Fruit fly (Drosophila melanogaster) whole organism, embryonic: Measurements from ENCODE around the gene Orc2.

ENCODE experiments used
- Bgb ChIP-seq: fragments of 200-800 bp; sonication (Bioruptor generic); IDR thresholded peaks from 2 replicates; pipeline ENCODE4 v1.3.6; 2022; ENCODE audit warnings: missing biosample characterization, missing genetic modification characterization; ENCODE audit not compliant: partially characterized antibody
- CG10565 ChIP-seq: fragments of 200-800 bp; sonication (Bioruptor generic); optimal IDR thresholded peaks from 3 replicates; lab custom pipeline; 2016; ENCODE audit warnings: missing biosample characterization, mild to moderate bottlenecking, missing genetic modification characterization
- CG11085 ChIP-seq: fragments of 200-800 bp; sonication (Bioruptor generic); IDR thresholded peaks from 2 replicates; pipeline ENCODE4 v1.3.6; 2022; ENCODE audit warnings: missing biosample characterization, missing genetic modification characterization
- CG11696 ChIP-seq: fragments of 200-800 bp; sonication (Bioruptor generic); IDR thresholded peaks from 2 replicates; pipeline ENCODE4 v1.3.6; 2022; ENCODE audit warnings: missing biosample characterization, missing genetic modification characterization
- CG12299 ChIP-seq: fragments of 200-800 bp; sonication (Bioruptor generic); optimal IDR thresholded peaks from 2 replicates; lab custom pipeline; 2018; ENCODE audit warnings: missing biosample characterization, mild to moderate bottlenecking, missing genetic modification characterization
- CG1233 ChIP-seq: fragments of 200-800 bp; sonication (Bioruptor generic); optimal IDR thresholded peaks from 4 replicates; lab custom pipeline; 2018; ENCODE audit warnings: missing biosample characterization, mild to moderate bottlenecking, missing genetic modification characterization
- CG13424 ChIP-seq: fragments of 200-800 bp; sonication (Bioruptor generic); optimal IDR thresholded peaks from 2 replicates; lab custom pipeline; 2019; ENCODE audit warnings: missing biosample characterization, mild to moderate bottlenecking, missing genetic modification characterization, moderate library complexity
- CG14441 ChIP-seq: fragments of 200-800 bp; sonication (Bioruptor generic); IDR thresholded peaks from 2 replicates; pipeline ENCODE4 v1.3.6; 2022; ENCODE audit warnings: missing biosample characterization, missing genetic modification characterization
- CG15269 ChIP-seq: fragments of 200-800 bp; sonication (Bioruptor generic); optimal IDR thresholded peaks from 2 replicates; lab custom pipeline; 2018; ENCODE audit warnings: missing biosample characterization, mild to moderate bottlenecking, missing genetic modification characterization, moderate library complexity
- CG1529 ChIP-seq: fragments of 200-800 bp; sonication (Bioruptor generic); optimal IDR thresholded peaks from 3 replicates; lab custom pipeline; 2018; ENCODE audit warnings: missing biosample characterization, missing genetic modification characterization
- CG16779 ChIP-seq: fragments of 200-800 bp; sonication (Bioruptor generic); IDR thresholded peaks from 2 replicates; pipeline ENCODE4 v1.3.6; 2022; ENCODE audit warnings: missing biosample characterization, missing genetic modification characterization
- CG2712 ChIP-seq: fragments of 200-800 bp; optimal IDR thresholded peaks from 3 replicates; lab custom pipeline; 2019; ENCODE audit warnings: missing biosample characterization, mild to moderate bottlenecking, missing genetic modification characterization, moderate library complexity
- CG2875 ChIP-seq: fragments of 200-800 bp; sonication (Bioruptor generic); optimal IDR thresholded peaks from 2 replicates; lab custom pipeline; 2017; ENCODE audit warnings: missing biosample characterization, mild to moderate bottlenecking, missing genetic modification characterization, missing genetic modification reagents
- CG4424 ChIP-seq: fragments of 200-800 bp; sonication (Bioruptor generic); optimal IDR thresholded peaks from 3 replicates; lab custom pipeline; 2016; ENCODE audit warnings: missing biosample characterization, missing genetic modification characterization
- CG6175 ChIP-seq: fragments of 200-800 bp; sonication (Bioruptor generic); IDR thresholded peaks from 3 replicates; pipeline ENCODE4 v1.3.6; 2022; ENCODE audit warnings: missing biosample characterization, missing genetic modification characterization
- CG7271 ChIP-seq: fragments of 200-800 bp; sonication (Bioruptor generic); optimal IDR thresholded peaks from 2 replicates; lab custom pipeline; 2018; ENCODE audit warnings: missing biosample characterization, mild to moderate bottlenecking, missing genetic modification characterization, moderate library complexity
- CG7372 ChIP-seq: fragments of 200-800 bp; sonication (Bioruptor generic); IDR thresholded peaks from 2 replicates; pipeline ENCODE4 v1.3.6; 2022; ENCODE audit warnings: missing biosample characterization, missing genetic modification characterization
- CG7786 ChIP-seq: fragments of 200-800 bp; sonication (Bioruptor generic); optimal IDR thresholded peaks from 2 replicates; lab custom pipeline; 2016; ENCODE audit warnings: missing biosample characterization, missing genetic modification characterization
- CG7963 ChIP-seq: fragments of 200-800 bp; sonication (Bioruptor generic); IDR thresholded peaks from 3 replicates; pipeline ENCODE4 v1.3.6; 2022; ENCODE audit warnings: missing biosample characterization, missing genetic modification characterization; ENCODE audit not compliant: partially characterized antibody
- CG8281 ChIP-seq: fragments of 200-800 bp; sonication (Bioruptor generic); optimal IDR thresholded peaks from 2 replicates; lab custom pipeline; 2018; ENCODE audit warnings: missing biosample characterization, mild to moderate bottlenecking, missing genetic modification characterization, moderate library complexity
- CrebB ChIP-seq: fragments of 200-800 bp; sonication (Bioruptor generic); optimal IDR thresholded peaks from 3 replicates; lab custom pipeline; 2018; ENCODE audit warnings: missing biosample characterization, mild to moderate bottlenecking, missing genetic modification characterization
- Deaf1 ChIP-seq: fragments of 200-800 bp; optimal IDR thresholded peaks from 3 replicates; lab custom pipeline; 2019; ENCODE audit warnings: missing biosample characterization, mild to moderate bottlenecking, missing genetic modification characterization, moderate library complexity
- Fer1 ChIP-seq: fragments of 200-800 bp; sonication (Bioruptor generic); optimal IDR thresholded peaks from 2 replicates; lab custom pipeline; 2017; ENCODE audit warnings: missing biosample characterization, mild to moderate bottlenecking, missing genetic modification characterization
- GATAe ChIP-seq: fragments of 200-800 bp; sonication (Bioruptor generic); conservative IDR thresholded peaks from 2 replicates; pipeline ENCODE4 v1.3.6; 2022; ENCODE audit warnings: missing biosample characterization, missing genetic modification characterization
- MBD-R2 ChIP-seq: fragments of 200-800 bp; sonication (Bioruptor generic); IDR thresholded peaks from 2 replicates; pipeline ENCODE4 v1.3.6; 2022; ENCODE audit warnings: missing biosample characterization, missing genetic modification characterization
- Meics ChIP-seq: fragments of 200-800 bp; sonication (Bioruptor generic); optimal IDR thresholded peaks from 2 replicates; lab custom pipeline; 2017; ENCODE audit warnings: missing biosample characterization, mild to moderate bottlenecking, missing genetic modification characterization
- NC2β ChIP-seq: fragments of 200-800 bp; sonication (Bioruptor generic); optimal IDR thresholded peaks from 2 replicates; lab custom pipeline; 2016; ENCODE audit warnings: missing biosample characterization, missing genetic modification characterization
- Nf-YB ChIP-seq: fragments of 200-800 bp; sonication (Bioruptor generic); optimal IDR thresholded peaks from 3 replicates; lab custom pipeline; 2019; ENCODE audit warnings: missing biosample characterization, mild to moderate bottlenecking, missing genetic modification characterization, moderate library complexity
- Rx ChIP-seq: fragments of 200-800 bp; sonication (Bioruptor generic); IDR thresholded peaks from 2 replicates; pipeline ENCODE4 v1.3.6; 2022; ENCODE audit warnings: missing biosample characterization, missing genetic modification characterization
- Sry-β ChIP-seq: fragments of 200-800 bp; sonication (Bioruptor generic); optimal IDR thresholded peaks from 2 replicates; lab custom pipeline; 2018; ENCODE audit warnings: missing biosample characterization, mild to moderate bottlenecking, missing genetic modification characterization, moderate library complexity
- bbx ChIP-seq: fragments of 200-800 bp; sonication (Bioruptor generic); IDR thresholded peaks from 2 replicates; pipeline ENCODE4 v1.3.6; 2022; ENCODE audit warnings: missing biosample characterization, missing genetic modification characterization; ENCODE audit not compliant: partially characterized antibody
- cwo ChIP-seq: fragments of 200-800 bp; sonication (Bioruptor generic); optimal IDR thresholded peaks from 3 replicates; lab custom pipeline; 2017; ENCODE audit warnings: missing biosample characterization, missing genetic modification characterization, mild to moderate bottlenecking, moderate library complexity, missing genetic modification reagents
- eve ChIP-seq, 2 experiments: fragments of >200 bp; optimal IDR thresholded peaks; 2 replicates each; lab custom pipeline; 2017; ENCODE audit warnings: missing biosample characterization in 2 of 2, missing genetic modification characterization in 2 of 2
- fd64A ChIP-seq: fragments of 200-800 bp; sonication (Bioruptor generic); optimal IDR thresholded peaks from 3 replicates; lab custom pipeline; 2018; ENCODE audit warnings: missing biosample characterization, mild to moderate bottlenecking, missing genetic modification characterization
- fd96Cb ChIP-seq: fragments of 200-800 bp; sonication (Bioruptor generic); optimal IDR thresholded peaks from 2 replicates; lab custom pipeline; 2018; ENCODE audit warnings: missing biosample characterization, mild to moderate bottlenecking, missing genetic modification characterization, moderate library complexity
- fu2 ChIP-seq: fragments of 200-800 bp; sonication (Bioruptor generic); optimal IDR thresholded peaks from 2 replicates; lab custom pipeline; 2016; ENCODE audit warnings: missing biosample characterization, missing genetic modification characterization
- gfzf ChIP-seq: fragments of 200-800 bp; sonication (Bioruptor generic); optimal IDR thresholded peaks from 2 replicates; lab custom pipeline; 2016; ENCODE audit warnings: missing biosample characterization, mild to moderate bottlenecking, missing genetic modification characterization, moderate library complexity
- h ChIP-seq: fragments of >200 bp; optimal IDR thresholded peaks from 2 replicates; lab custom pipeline; 2017
- ham ChIP-seq: fragments of 200-800 bp; sonication (Bioruptor generic); IDR thresholded peaks from 2 replicates; pipeline ENCODE4 v1.3.6; 2022; ENCODE audit warnings: missing biosample characterization, missing genetic modification characterization
- klu ChIP-seq: fragments of 200-800 bp; sonication (Bioruptor generic); IDR thresholded peaks from 2 replicates; pipeline ENCODE4 v1.3.6; 2022; ENCODE audit warnings: missing biosample characterization, missing genetic modification characterization
- luna ChIP-seq: fragments of 200-800 bp; sonication (Bioruptor generic); optimal IDR thresholded peaks from 2 replicates; lab custom pipeline; 2016; ENCODE audit warnings: missing biosample characterization, missing genetic modification characterization
- maf-S ChIP-seq: fragments of 200-800 bp; sonication (Bioruptor generic); optimal IDR thresholded peaks from 2 replicates; lab custom pipeline; 2016; ENCODE audit warnings: missing biosample characterization, missing genetic modification characterization
- nerfin-2 ChIP-seq: fragments of 200-800 bp; sonication (Bioruptor generic); IDR thresholded peaks from 2 replicates; pipeline ENCODE4 v1.3.6; 2022; ENCODE audit warnings: missing biosample characterization, missing genetic modification characterization; ENCODE audit not compliant: partially characterized antibody
- pan ChIP-seq, 4 experiments: fragments of >200 bp in 3 of 4; fragments of 200-800 bp in 1 of 4; sonication (Bioruptor generic) in 1 of 4; optimal IDR thresholded peaks in 3 of 4; IDR thresholded peaks in 1 of 4; 2 replicates each; pipeline versions ENCODE4 v1.3.6 to Lab custom; 2017 to 2022; ENCODE audit warnings: missing biosample characterization in 2 of 4, missing genetic modification characterization in 2 of 4, mixed read lengths in 1 of 4
- pfk ChIP-seq: fragments of 200-800 bp; sonication (Bioruptor generic); optimal IDR thresholded peaks from 2 replicates; lab custom pipeline; 2018; ENCODE audit warnings: missing biosample characterization, mild to moderate bottlenecking, missing genetic modification characterization, moderate library complexity
- run ChIP-seq: fragments of 200-800 bp; sonication (Bioruptor generic); optimal IDR thresholded peaks from 3 replicates; lab custom pipeline; 2018; ENCODE audit warnings: missing biosample characterization, mild to moderate bottlenecking, missing genetic modification characterization
- tio ChIP-seq: fragments of 200-800 bp; sonication (Bioruptor generic); optimal IDR thresholded peaks from 2 replicates; lab custom pipeline; 2017; ENCODE audit warnings: missing biosample characterization, missing genetic modification characterization, inconsistent platforms
- vvl ChIP-seq: fragments of 200-800 bp; sonication (Bioruptor generic); IDR thresholded peaks from 2 replicates; pipeline ENCODE4 v1.3.6; 2022; ENCODE audit warnings: missing biosample characterization, missing genetic modification characterization
- zen ChIP-seq: fragments of 200-800 bp; sonication (Bioruptor generic); optimal IDR thresholded peaks from 3 replicates; lab custom pipeline; 2018; ENCODE audit warnings: missing biosample characterization, mild to moderate bottlenecking, missing genetic modification characterization, moderate library complexity

The Orc2 gene

dm6 chr3R:13921806-13922515, 42.7 kb upstream of the Orc2 start (continued):
- no peak for TF ChIP-seq zen (tag; lab: Kevin White, UChicago)
- TF ChIP-seq CG1529: no peak
- no peak for TF ChIP-seq Fer1 (GFP tag; lab: Kevin White, UChicago)
- TF ChIP-seq CG2712 (tag; lab: Kevin White, UChicago): peak; percentile 59
- TF ChIP-seq eve (GFP tag; optimal IDR thresholded peaks at IDR 0.05; lab: Kevin White, UChicago): no peak
- no peak for TF ChIP-seq pfk (GFP tag; lab: Kevin White, UChicago)
- 0 out of 2 replicates have a peak, but pooled peaks have one; percentile 17 for TF ChIP-seq CG14441 (GFP tag; lab: Robert Waterston, UW)
- peak; percentile 21 for TF ChIP-seq Sry-β (GFP tag; lab: Kevin White, UChicago)
- no peak for TF ChIP-seq CrebB (tag; lab: Kevin White, UChicago)
- no peak for TF ChIP-seq ham
- no peak for TF ChIP-seq CG8281 (tag; lab: Kevin White, UChicago)
- no peak for TF ChIP-seq tio
- no peak for TF ChIP-seq pan (optimal IDR thresholded peaks at IDR 0.05; lab: Kevin White, UChicago)
- TF ChIP-seq pan (GFP tag; optimal IDR thresholded peaks at IDR 0.05 in 1 of 2, IDR thresholded peaks at IDR 0.05 in 1 of 2): peak in 1 of 2 experiments; percentile 26
- TF ChIP-seq Nf-YB: no peak
- no peak for TF ChIP-seq Meics (GFP tag; lab: Kevin White, UChicago)
- TF ChIP-seq CG1233 (GFP tag; lab: Kevin White, UChicago): no peak
- TF ChIP-seq klu: no peak
- no peak for TF ChIP-seq CG11085
- no peak for TF ChIP-seq GATAe (GFP tag; lab: Robert Waterston, UW)
- TF ChIP-seq CG11696: no peak
- TF ChIP-seq CG16779 (GFP tag; lab: Robert Waterston, UW): no peak
- no peak for TF ChIP-seq CG7372 (GFP tag; lab: Robert Waterston, UW)
- 0 out of 2 replicates have a peak, but pooled peaks have one; percentile 21 for TF ChIP-seq Bgb (GFP tag; lab: Robert Waterston, UW)
- TF ChIP-seq maf-S (GFP tag; lab: Kevin White, UChicago): no peak
- no peak for TF ChIP-seq run (tag; lab: Kevin White, UChicago)
- no peak for TF ChIP-seq NC2β (GFP tag; lab: Kevin White, UChicago)
- TF ChIP-seq gfzf: no peak
- TF ChIP-seq CG7786: no peak
- peak; percentile 15 for TF ChIP-seq CG13424 (tag; lab: Kevin White, UChicago)
- no peak for TF ChIP-seq MBD-R2 (GFP tag; lab: Robert Waterston, UW)
- no peak for TF ChIP-seq nerfin-2
- peak; percentile 53 for TF ChIP-seq CG4424 (GFP tag; lab: Kevin White, UChicago)
- no peak for TF ChIP-seq CG6175 (GFP tag; lab: Robert Waterston, UW)
- no peak for TF ChIP-seq CG2875
- TF ChIP-seq h: no peak
- peak; percentile 17 for TF ChIP-seq fd64A (GFP tag; lab: Kevin White, UChicago)
- TF ChIP-seq cwo (GFP tag; lab: Kevin White, UChicago): no peak
- TF ChIP-seq CG7963 (GFP tag; lab: Robert Waterston, UW): no peak
- TF ChIP-seq bbx (GFP tag; lab: Robert Waterston, UW): 0 out of 2 replicates have a peak, but pooled peaks have one; percentile 28
- no peak for TF ChIP-seq CG12299 (tag; lab: Kevin White, UChicago)
- no peak for TF ChIP-seq CG15269
- TF ChIP-seq fu2 (GFP tag; lab: Kevin White, UChicago): no peak
- no peak for TF ChIP-seq Deaf1 (tag; lab: Kevin White, UChicago)
- TF ChIP-seq CG10565: no peak
- no peak for TF ChIP-seq luna (GFP tag; lab: Kevin White, UChicago)
- TF ChIP-seq CG7271: no peak
- peak; percentile 75 for TF ChIP-seq vvl (GFP tag; lab: Robert Waterston, UW)
- TF ChIP-seq Rx: no peak
- TF ChIP-seq fd96Cb: peak; percentile 44
